Fruit fly (Drosophila melanogaster) whole organism, adult: Measurements from ENCODE around the gene Sbf.

ENCODE experiments used
- CG11617 ChIP-seq: fragments of 200-800 bp; sonication (Bioruptor generic); optimal IDR thresholded peaks from 2 replicates; lab custom pipeline; 2017; ENCODE audit warnings: mild to moderate bottlenecking, missing biosample characterization, missing genetic modification reagents, missing genetic modification characterization
- CG33017 ChIP-seq: fragments of 200-800 bp; sonication (Bioruptor generic); optimal IDR thresholded peaks from 2 replicates; lab custom pipeline; 2018; ENCODE audit warnings: missing biosample characterization, mild to moderate bottlenecking, missing genetic modification characterization, moderate library complexity
- Clk ChIP-seq: fragments of 200-800 bp; sonication (Bioruptor generic); optimal IDR thresholded peaks from 2 replicates; lab custom pipeline; 2017; ENCODE audit warnings: missing biosample characterization, missing genetic modification characterization
- Crg-1 ChIP-seq: fragments of 200-800 bp; sonication (Bioruptor generic); optimal IDR thresholded peaks from 2 replicates; lab custom pipeline; 2016; ENCODE audit warnings: missing biosample characterization, missing genetic modification characterization
- Hr96 ChIP-seq: fragments of 200-800 bp; sonication (Bioruptor generic); optimal IDR thresholded peaks from 2 replicates; lab custom pipeline; 2016; ENCODE audit warnings: missing biosample characterization, missing genetic modification characterization
- bab1 ChIP-seq: fragments of 200-800 bp; sonication (Bioruptor generic); optimal IDR thresholded peaks from 3 replicates; lab custom pipeline; 2019; ENCODE audit warnings: missing biosample characterization, mild to moderate bottlenecking, missing genetic modification characterization, moderate library complexity
- kay ChIP-seq: fragments of 200-800 bp; sonication (Bioruptor generic); peaks from one replicate; lab custom pipeline; 2016; ENCODE audit warnings: missing biosample characterization, missing genetic modification characterization, borderline replicate concordance

DNA sequence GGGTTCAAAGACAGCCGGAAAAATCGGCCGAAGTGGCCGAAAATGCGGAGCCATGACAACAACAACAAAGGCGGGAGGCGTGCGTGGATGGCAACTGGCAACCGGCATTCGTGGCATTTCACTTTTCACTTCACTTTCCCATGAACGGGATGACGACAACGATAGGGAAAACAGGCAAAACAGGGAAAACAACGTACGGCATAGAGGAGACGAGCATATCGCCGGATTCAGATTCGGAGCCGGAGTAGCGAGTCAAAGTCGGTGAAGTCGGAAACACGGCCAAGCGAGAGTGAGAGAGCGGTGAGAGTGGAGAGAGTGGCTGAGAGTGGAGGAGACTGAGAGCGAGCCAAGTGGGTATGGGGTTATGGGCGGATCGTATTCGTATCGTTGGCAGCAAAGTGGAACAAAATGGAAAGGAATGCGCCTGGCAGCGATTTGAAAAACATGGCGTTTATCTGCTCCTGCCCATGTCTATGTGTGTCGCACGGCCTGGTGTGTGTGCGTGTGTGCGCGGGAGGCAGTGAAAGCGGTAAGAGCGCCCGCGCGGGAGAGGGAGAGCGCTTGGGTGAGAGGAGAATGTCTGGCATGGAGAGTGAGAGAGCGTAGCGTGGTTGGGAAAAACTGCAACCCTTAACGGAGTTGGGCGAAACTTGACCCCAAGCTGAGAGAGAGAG is 23.3 kb downstream of the Sbf start:
- TF ChIP-seq bab1 (GFP tag; lab: Kevin White, UChicago) = no peak
- TF ChIP-seq Hr96 (GFP tag; lab: Kevin White, UChicago) = no peak
- TF ChIP-seq CG11617 = no peak
- no peak for TF ChIP-seq kay
- TF ChIP-seq Crg-1 = no peak
- TF ChIP-seq CG33017 (tag; lab: Kevin White, UChicago) = no peak
- no peak for TF ChIP-seq Clk (GFP tag; lab: Kevin White, UChicago)
